Worm (Caenorhabditis elegans): ENCODE results near the gene C31G12.4.

DNA sequence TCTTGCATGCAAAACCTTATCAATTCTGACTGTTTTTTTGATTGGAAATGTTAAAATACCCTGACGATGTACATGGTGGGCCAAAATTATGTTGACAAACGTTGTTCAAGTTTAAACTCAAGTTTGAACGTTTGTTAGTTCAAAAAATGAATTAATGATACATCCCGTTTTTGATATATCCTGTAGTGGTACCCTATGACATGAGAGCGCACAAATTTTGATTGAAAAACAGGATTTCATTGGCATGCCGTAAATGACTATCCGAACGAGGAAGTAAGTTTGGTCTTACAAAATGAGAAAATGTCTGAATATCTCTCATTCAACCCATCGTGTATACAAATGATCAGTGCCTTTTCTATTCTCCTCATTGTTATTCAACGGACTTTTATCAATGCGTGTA, 37.4 kb downstream of the C31G12.4 start, which contains the start of gene Y37H2A.11:
- no peak for TF ChIP-seq lin-39 (tag; optimal IDR thresholded peaks at IDR 0.05)
- no peak for TF ChIP-seq ceh-82 (tag; optimal IDR thresholded peaks at IDR 0.05)
- TF ChIP-seq lin-11 (tag; optimal IDR thresholded peaks at IDR 0.05), result no peak
- TF ChIP-seq Y55F3AM.14 (GFP tag; optimal IDR thresholded peaks at IDR 0.05), result no peak
- TF ChIP-seq nhr-23 (tag; optimal IDR thresholded peaks at IDR 0.05), result no peak
- no peak for TF ChIP-seq ztf-11 (tag; optimal IDR thresholded peaks at IDR 0.05)
- no peak for TF ChIP-seq snpc-4 (tag; optimal IDR thresholded peaks at IDR 0.05)
- TF ChIP-seq lin-13 (GFP tag; optimal IDR thresholded peaks at IDR 0.05), result no peak
- no peak for TF ChIP-seq ZK546.5 (tag; optimal IDR thresholded peaks at IDR 0.05)
- no peak for TF ChIP-seq nhr-11 (tag; optimal IDR thresholded peaks at IDR 0.05)
- no peak for TF ChIP-seq unc-55 (GFP tag; optimal IDR thresholded peaks at IDR 0.05)
- no peak for TF ChIP-seq nhr-12 (tag; optimal IDR thresholded peaks at IDR 0.05)
- TF ChIP-seq unc-39 (tag; optimal IDR thresholded peaks at IDR 0.05), result no peak

All from whole organism, L2 larva.